Fruit fly (Drosophila melanogaster) whole organism, embryonic: Measurements from ENCODE around the gene unc-119.

Experiments used
- ATbp ChIP-seq: fragments of 200-800 bp; sonication (Bioruptor generic); optimal IDR thresholded peaks from 2 replicates; lab custom pipeline; 2017; ENCODE audit warnings: missing biosample characterization, mild to moderate bottlenecking, missing genetic modification characterization, missing genetic modification reagents
- CG10959 ChIP-seq: fragments of 200-800 bp; sonication (Bioruptor generic); IDR thresholded peaks from 2 replicates; pipeline ENCODE4 v1.3.6; 2022; ENCODE audit warnings: missing biosample characterization, missing genetic modification characterization
- CG11723 ChIP-seq: fragments of 200-800 bp; sonication (Bioruptor generic); optimal IDR thresholded peaks from 2 replicates; lab custom pipeline; 2017; ENCODE audit warnings: missing biosample characterization, mild to moderate bottlenecking, missing genetic modification characterization
- CG12104 ChIP-seq: fragments of 200-800 bp; sonication (Bioruptor generic); optimal IDR thresholded peaks from 3 replicates; lab custom pipeline; 2016; ENCODE audit warnings: missing biosample characterization, missing genetic modification characterization
- CG12299 ChIP-seq: fragments of 200-800 bp; sonication (Bioruptor generic); optimal IDR thresholded peaks from 2 replicates; lab custom pipeline; 2018; ENCODE audit warnings: missing biosample characterization, mild to moderate bottlenecking, missing genetic modification characterization
- CG13624 ChIP-seq: fragments of 200-800 bp; sonication (Bioruptor generic); optimal IDR thresholded peaks from 2 replicates; lab custom pipeline; 2016; ENCODE audit warnings: missing biosample characterization, missing genetic modification characterization
- CG14710 ChIP-seq: fragments of 200-800 bp; sonication (Bioruptor generic); optimal IDR thresholded peaks from 3 replicates; lab custom pipeline; 2019; ENCODE audit warnings: missing biosample characterization, mild to moderate bottlenecking, missing genetic modification characterization, moderate library complexity
- CG16863 ChIP-seq: fragments of 200-800 bp; sonication (Bioruptor generic); optimal IDR thresholded peaks from 3 replicates; lab custom pipeline; 2016; ENCODE audit warnings: missing biosample characterization, missing genetic modification characterization
- CG17328 ChIP-seq: fragments of 200-800 bp; sonication (Bioruptor generic); IDR thresholded peaks from 2 replicates; pipeline ENCODE4 v1.3.6; 2022; ENCODE audit warnings: missing biosample characterization, missing genetic modification characterization
- CG17568 ChIP-seq: fragments of 200-800 bp; sonication (Bioruptor generic); optimal IDR thresholded peaks from 2 replicates; lab custom pipeline; 2018; ENCODE audit warnings: missing biosample characterization, mild to moderate bottlenecking, missing genetic modification characterization, moderate library complexity
- CG18262 ChIP-seq: fragments of 200-800 bp; optimal IDR thresholded peaks from 3 replicates; lab custom pipeline; 2019; ENCODE audit warnings: missing biosample characterization, mild to moderate bottlenecking, missing genetic modification characterization, moderate library complexity
- CG1832 ChIP-seq: fragments of 200-800 bp; sonication (Bioruptor generic); optimal IDR thresholded peaks from 2 replicates; lab custom pipeline; 2017; ENCODE audit warnings: missing biosample characterization, mild to moderate bottlenecking, missing genetic modification characterization, inconsistent platforms
- CG2202 ChIP-seq: fragments of 200-800 bp; sonication (Bioruptor generic); optimal IDR thresholded peaks from 2 replicates; lab custom pipeline; 2018; ENCODE audit warnings: missing biosample characterization, mild to moderate bottlenecking, missing genetic modification characterization
- CG2678 ChIP-seq: fragments of 200-800 bp; sonication (Bioruptor generic); optimal IDR thresholded peaks from 3 replicates; lab custom pipeline; 2019; ENCODE audit warnings: missing biosample characterization, mild to moderate bottlenecking, missing genetic modification characterization, moderate library complexity
- CG2875 ChIP-seq: fragments of 200-800 bp; sonication (Bioruptor generic); optimal IDR thresholded peaks from 2 replicates; lab custom pipeline; 2017; ENCODE audit warnings: missing biosample characterization, mild to moderate bottlenecking, missing genetic modification characterization, missing genetic modification reagents
- CG33557 ChIP-seq: fragments of 200-800 bp; sonication (Bioruptor generic); optimal IDR thresholded peaks from 2 replicates; lab custom pipeline; 2019; ENCODE audit warnings: missing biosample characterization, mild to moderate bottlenecking, missing genetic modification characterization, moderate library complexity
- CG34376 ChIP-seq: fragments of 200-800 bp; sonication (Bioruptor generic); optimal IDR thresholded peaks from 2 replicates; lab custom pipeline; 2018; ENCODE audit warnings: missing biosample characterization, mild to moderate bottlenecking, missing genetic modification characterization
- CG7786 ChIP-seq: fragments of 200-800 bp; sonication (Bioruptor generic); optimal IDR thresholded peaks from 2 replicates; lab custom pipeline; 2016; ENCODE audit warnings: missing biosample characterization, missing genetic modification characterization
- CG8281 ChIP-seq: fragments of 200-800 bp; sonication (Bioruptor generic); optimal IDR thresholded peaks from 2 replicates; lab custom pipeline; 2018; ENCODE audit warnings: missing biosample characterization, mild to moderate bottlenecking, missing genetic modification characterization, moderate library complexity
- CrebB ChIP-seq: fragments of 200-800 bp; sonication (Bioruptor generic); optimal IDR thresholded peaks from 3 replicates; lab custom pipeline; 2018; ENCODE audit warnings: missing biosample characterization, mild to moderate bottlenecking, missing genetic modification characterization
- D19A ChIP-seq: fragments of 200-800 bp; optimal IDR thresholded peaks from 3 replicates; lab custom pipeline; 2019; ENCODE audit warnings: missing biosample characterization, mild to moderate bottlenecking, missing genetic modification characterization, moderate library complexity
- Dad ChIP-seq: fragments of 200-800 bp; sonication (Bioruptor generic); optimal IDR thresholded peaks from 3 replicates; lab custom pipeline; 2016; ENCODE audit warnings: missing biosample characterization, missing genetic modification characterization
- Dbx ChIP-seq: fragments of 200-800 bp; sonication (Bioruptor generic); IDR thresholded peaks from 3 replicates; pipeline ENCODE4 v1.3.6; 2022; ENCODE audit warnings: missing biosample characterization, missing genetic modification characterization
- E2f2 ChIP-seq: fragments of 200-800 bp; sonication (Bioruptor generic); IDR thresholded peaks from 2 replicates; pipeline ENCODE4 v1.3.6; 2022; ENCODE audit warnings: missing biosample characterization, missing genetic modification characterization
- Ets65A ChIP-seq: fragments of 200-800 bp; sonication (Bioruptor generic); peaks from one replicate; lab custom pipeline; 2016; ENCODE audit warnings: missing biosample characterization, missing genetic modification characterization
- H2.0 ChIP-seq: fragments of 200-800 bp; sonication (Bioruptor generic); IDR thresholded peaks from 2 replicates; pipeline ENCODE4 v1.3.6; 2022; ENCODE audit warnings: missing biosample characterization, missing genetic modification characterization
- Hr51 ChIP-seq, 2 experiments: fragments of 200-800 bp; sonication (Bioruptor generic); optimal IDR thresholded peaks; 2 replicates in 1 of 2; 3 replicates in 1 of 2; lab custom pipeline; 2016 to 2018; ENCODE audit warnings: missing biosample characterization in 2 of 2, missing genetic modification characterization in 2 of 2, mild to moderate bottlenecking in 1 of 2, moderate library complexity in 1 of 2
- Rfx ChIP-seq: fragments of 200-800 bp; sonication (Bioruptor generic); IDR thresholded peaks from 2 replicates; pipeline ENCODE4 v1.3.6; 2022; ENCODE audit warnings: missing biosample characterization, missing genetic modification characterization
- Six4 ChIP-seq: fragments of 200-800 bp; sonication (Bioruptor generic); optimal IDR thresholded peaks from 2 replicates; lab custom pipeline; 2016; ENCODE audit warnings: missing biosample characterization, missing genetic modification characterization
- Stat92E ChIP-seq, 3 experiments: fragments of >200 bp in 2 of 3; fragments of 200-800 bp in 1 of 3; sonication (Bioruptor generic) in 1 of 3; optimal IDR thresholded peaks; 2 replicates each; lab custom pipeline; 2017 to 2019; ENCODE audit warnings: missing biosample characterization in 3 of 3, missing genetic modification characterization in 3 of 3, mild to moderate bottlenecking in 1 of 3, moderate library complexity in 1 of 3
- ato ChIP-seq: fragments of 200-800 bp; sonication (Bioruptor generic); IDR thresholded peaks from 2 replicates; pipeline ENCODE4 v1.3.6; 2022; ENCODE audit warnings: missing biosample characterization, missing genetic modification characterization; ENCODE audit not compliant: partially characterized antibody
- cato ChIP-seq: fragments of 200-800 bp; sonication (Bioruptor generic); optimal IDR thresholded peaks from 2 replicates; lab custom pipeline; 2016; ENCODE audit warnings: missing biosample characterization, missing genetic modification characterization, borderline replicate concordance
- chif ChIP-seq, 2 experiments: fragments of 200-800 bp; sonication (Bioruptor generic); optimal IDR thresholded peaks; 3 replicates each; lab custom pipeline; 2016; ENCODE audit warnings: missing biosample characterization in 2 of 2, missing genetic modification characterization in 2 of 2
- ci ChIP-seq: fragments of 200-800 bp; sonication (Bioruptor generic); IDR thresholded peaks from 3 replicates; pipeline ENCODE4 v1.3.6; 2022; ENCODE audit warnings: missing biosample characterization, missing genetic modification characterization
- ems ChIP-seq: fragments of 200-800 bp; sonication (Bioruptor generic); optimal IDR thresholded peaks from 3 replicates; lab custom pipeline; 2016; ENCODE audit warnings: missing biosample characterization, missing genetic modification characterization
- ewg ChIP-seq: fragments of 200-800 bp; sonication (Bioruptor generic); optimal IDR thresholded peaks from 3 replicates; lab custom pipeline; 2017; ENCODE audit warnings: mild to moderate bottlenecking, missing biosample characterization, missing genetic modification reagents, missing genetic modification characterization
- grn ChIP-seq: fragments of 200-800 bp; sonication (Bioruptor generic); optimal IDR thresholded peaks from 3 replicates; lab custom pipeline; 2017; ENCODE audit warnings: missing biosample characterization, missing genetic modification characterization
- insv ChIP-seq, 2 experiments: fragments of 200-800 bp; sonication (Bioruptor generic); optimal IDR thresholded peaks; 3 replicates each; lab custom pipeline; 2016 to 2018; ENCODE audit warnings: missing biosample characterization in 2 of 2, missing genetic modification characterization in 2 of 2
- inv ChIP-seq: fragments of 200-800 bp; sonication (Bioruptor generic); IDR thresholded peaks from 2 replicates; pipeline ENCODE4 v1.3.6; 2022; ENCODE audit warnings: missing biosample characterization, missing genetic modification characterization; ENCODE audit not compliant: partially characterized antibody
- jigr1 ChIP-seq: fragments of 200-800 bp; sonication (Bioruptor generic); IDR thresholded peaks from 3 replicates; pipeline ENCODE4 v1.3.6; 2022; ENCODE audit warnings: missing biosample characterization, missing genetic modification characterization
- nerfin-2 ChIP-seq: fragments of 200-800 bp; sonication (Bioruptor generic); IDR thresholded peaks from 2 replicates; pipeline ENCODE4 v1.3.6; 2022; ENCODE audit warnings: missing biosample characterization, missing genetic modification characterization; ENCODE audit not compliant: partially characterized antibody
- otp ChIP-seq: fragments of 200-800 bp; sonication (Bioruptor generic); IDR thresholded peaks from 3 replicates; pipeline ENCODE4, ENCODE4 v1.3.6; 2022; ENCODE audit warnings: missing biosample characterization, missing genetic modification characterization
- pan ChIP-seq, 4 experiments: fragments of >200 bp in 3 of 4; fragments of 200-800 bp in 1 of 4; sonication (Bioruptor generic) in 1 of 4; optimal IDR thresholded peaks in 3 of 4; IDR thresholded peaks in 1 of 4; 2 replicates each; pipeline versions ENCODE4 v1.3.6 to Lab custom; 2017 to 2022; ENCODE audit warnings: missing biosample characterization in 2 of 4, missing genetic modification characterization in 2 of 4, mixed read lengths in 1 of 4
- phol ChIP-seq: fragments of 200-800 bp; sonication (Bioruptor generic); optimal IDR thresholded peaks from 3 replicates; lab custom pipeline; 2018; ENCODE audit warnings: missing biosample characterization, mild to moderate bottlenecking, missing genetic modification characterization, moderate library complexity
- pnt ChIP-seq: fragments of 200-800 bp; sonication (Bioruptor generic); optimal IDR thresholded peaks from 3 replicates; lab custom pipeline; 2016; ENCODE audit warnings: missing biosample characterization, missing genetic modification characterization
- repo ChIP-seq: fragments of 200-800 bp; sonication (Bioruptor generic); optimal IDR thresholded peaks from 2 replicates; lab custom pipeline; 2016; ENCODE audit warnings: missing biosample characterization, missing genetic modification characterization
- sd ChIP-seq: fragments of 200-800 bp; sonication (Bioruptor generic); optimal IDR thresholded peaks from 3 replicates; lab custom pipeline; 2018; ENCODE audit warnings: missing biosample characterization, mild to moderate bottlenecking, missing genetic modification characterization, moderate library complexity
- wor ChIP-seq: fragments of 200-800 bp; sonication (Bioruptor generic); IDR thresholded peaks from 2 replicates; pipeline ENCODE4 v1.3.6; 2022; ENCODE audit warnings: missing biosample characterization, missing genetic modification characterization

The unc-119 gene

dm6 chrX:7291850-7292499 lies 877 bp upstream of the unc-119 start (continued):
- no peak for TF ChIP-seq CG34376 (GFP tag; lab: Kevin White, UChicago)
- TF ChIP-seq CG1832, result no peak
- peak; percentile 34 for TF ChIP-seq Dad (GFP tag; lab: Kevin White, UChicago)
- TF ChIP-seq nerfin-2 (GFP tag; lab: Robert Waterston, UW), result no peak
- TF ChIP-seq pnt, result peak; percentile 46
- peak; percentile 49 for TF ChIP-seq CG7786 (GFP tag; lab: Kevin White, UChicago)
- TF ChIP-seq E2f2 (GFP tag; lab: Robert Waterston, UW), result peak; percentile 21; the same call in 1 of the 2 replicates
- TF ChIP-seq CG14710 (tag; lab: Kevin White, UChicago), result no peak
- peak; percentile 50 for TF ChIP-seq cato
- TF ChIP-seq CG18262 (tag; lab: Kevin White, UChicago), result peak; percentile 88
- TF ChIP-seq Hr51 (GFP tag; optimal IDR thresholded peaks at IDR 0.05; lab: Kevin White, UChicago), result peak; percentile 65 to 69
- TF ChIP-seq Rfx (GFP tag; lab: Robert Waterston, UW), result 0 out of 2 replicates have a peak, but pooled peaks have one; percentile 47
- TF ChIP-seq CG33557 (GFP tag; lab: Kevin White, UChicago), result peak; percentile 95
- TF ChIP-seq CG8281 (tag; lab: Kevin White, UChicago), result peak; percentile 44
- peak; percentile 88 for TF ChIP-seq CG10959 (GFP tag; lab: Robert Waterston, UW)
- peak; percentile 92 for TF ChIP-seq Ets65A (GFP tag; lab: Kevin White, UChicago)
- TF ChIP-seq sd (tag; lab: Kevin White, UChicago), result peak; percentile 7
- peak; percentile 32 for TF ChIP-seq CG13624 (GFP tag; lab: Kevin White, UChicago)
- TF ChIP-seq CG17328 (GFP tag; lab: Robert Waterston, UW), result peak; percentile 85
- TF ChIP-seq ewg (GFP tag; lab: Kevin White, UChicago), result peak; percentile 54
- TF ChIP-seq H2.0 (GFP tag; lab: Robert Waterston, UW), result peak; percentile 43; the same call in 1 of the 2 replicates
- peak; percentile 78 for TF ChIP-seq CG2202
- peak; percentile 74 for TF ChIP-seq otp (GFP tag; lab: Robert Waterston, UW)
- peak; percentile 64; the same call in 1 of the 3 replicates for TF ChIP-seq ci (GFP tag; lab: Robert Waterston, UW)
- no peak for TF ChIP-seq Dbx (GFP tag; lab: Robert Waterston, UW)
- no peak for TF ChIP-seq insv (GFP tag; optimal IDR thresholded peaks at IDR 0.05; lab: Kevin White, UChicago)
- TF ChIP-seq phol, result peak; percentile 90
- peak; percentile 59 for TF ChIP-seq CG2875 (GFP tag; lab: Kevin White, UChicago)
- peak; percentile 71 for TF ChIP-seq CG12104 (GFP tag; lab: Kevin White, UChicago)
- no peak for TF ChIP-seq ato (GFP tag; lab: Robert Waterston, UW)
- no peak for TF ChIP-seq CrebB (tag; lab: Kevin White, UChicago)
- TF ChIP-seq D19A (tag; lab: Kevin White, UChicago), result peak; percentile 76
- peak; percentile 60 for TF ChIP-seq CG16863
- TF ChIP-seq ems (GFP tag; lab: Kevin White, UChicago), result peak; percentile 54
- TF ChIP-seq inv, result no peak
- TF ChIP-seq jigr1 (GFP tag; lab: Robert Waterston, UW), result 0 out of 3 replicates have a peak, but pooled peaks have one; percentile 39
- TF ChIP-seq ATbp (GFP tag; lab: Kevin White, UChicago), result peak; percentile 74
- TF ChIP-seq Six4 (GFP tag; lab: Kevin White, UChicago), result peak; percentile 83
- TF ChIP-seq CG11723, result peak; percentile 59
- TF ChIP-seq grn (GFP tag; lab: Kevin White, UChicago), result peak; percentile 20
- peak; percentile 49; the same call in 1 of the 2 replicates for TF ChIP-seq wor (GFP tag; lab: Robert Waterston, UW)
- peak; percentile 69 to 87 for TF ChIP-seq chif (GFP tag; optimal IDR thresholded peaks at IDR 0.05; lab: Kevin White, UChicago)
- peak; percentile 58 for TF ChIP-seq CG17568
- TF ChIP-seq Stat92E (GFP tag; optimal IDR thresholded peaks at IDR 0.05; lab: Kevin White, UChicago), result peak in 1 of 3 experiments; percentile 22
- peak; percentile 82 for TF ChIP-seq CG2678 (tag; lab: Kevin White, UChicago)
- peak; percentile 65 for TF ChIP-seq CG12299 (tag; lab: Kevin White, UChicago)
- no peak for TF ChIP-seq pan (optimal IDR thresholded peaks at IDR 0.05; lab: Kevin White, UChicago)
- peak in 1 of 2 experiments; percentile 60 for TF ChIP-seq pan (GFP tag; optimal IDR thresholded peaks at IDR 0.05 in 1 of 2, IDR thresholded peaks at IDR 0.05 in 1 of 2)
- peak; percentile 41 for TF ChIP-seq repo (GFP tag; lab: Kevin White, UChicago)
